Worm (Caenorhabditis elegans): Measurements from ENCODE around the gene hcp-3.

DNA sequence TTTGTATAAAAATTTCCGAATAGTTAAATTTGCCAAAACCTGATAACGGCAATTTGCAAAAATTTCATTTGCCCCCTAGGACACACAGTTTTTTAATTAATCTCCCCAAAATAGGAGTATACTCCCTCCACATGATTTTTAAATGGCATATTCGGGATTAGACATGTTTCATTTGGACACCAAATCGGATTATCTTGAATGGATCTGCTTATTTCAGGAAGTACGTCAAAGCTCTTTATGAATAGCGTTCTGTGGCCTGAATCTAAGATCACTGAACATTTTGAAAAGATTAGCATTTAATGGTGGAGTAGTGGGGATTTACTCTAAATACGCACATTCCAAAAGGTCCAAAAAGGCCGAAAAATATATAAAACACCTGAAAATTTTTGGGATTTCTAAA, 42.3 kb upstream of the hcp-3 start:
- TF ChIP-seq tbx-2 (tag; optimal IDR thresholded peaks at IDR 0.05) (no peak), sdc-2 (tag; optimal IDR thresholded peaks at IDR 0.05) (no peak), dmd-4 (tag; optimal IDR thresholded peaks at IDR 0.05; ENCODE audit: borderline replicate concordance) (no peak)
